Worm (Caenorhabditis elegans) whole organism, L4 larva: Measurements from ENCODE around the gene sru-20.
"Not testable (repeated sequence)": the region's sequence is repeated elsewhere in the genome, so short reads cannot be mapped to it uniquely, and the experiment has no call there.

ENCODE experiments used
- T20F7.1 ChIP-seq: fragments of 200-800 bp; sonication (Bioruptor generic); optimal IDR thresholded peaks from 2 replicates; lab custom pipeline; 2018; ENCODE audit warnings: mild to moderate bottlenecking, missing genetic modification characterization, missing compliant biosample characterization
- aha-1 ChIP-seq: fragments of 150-350 bp; peaks from one replicate; lab custom pipeline; 2014; ENCODE audit warnings: missing biosample characterization, missing genetic modification characterization
- aly-2 ChIP-seq: sonication (generic microtip); optimal IDR thresholded peaks from 2 replicates; lab custom pipeline; 2018; ENCODE audit warnings: missing biosample characterization, missing genetic modification characterization
- arid-1 ChIP-seq: fragments of 200-800 bp; sonication (Bioruptor generic); conservative IDR thresholded peaks from 2 replicates; pipeline ENCODE4 v1.3.6; 2022; ENCODE audit warnings: missing genetic modification reagents, missing genetic modification characterization, missing compliant biosample characterization
- ceh-32 ChIP-seq: sonication (generic microtip); optimal IDR thresholded peaks from 2 replicates; lab custom pipeline; 2016; ENCODE audit warnings: mild to moderate bottlenecking, missing genetic modification characterization, missing compliant biosample characterization; ENCODE audit not compliant: poor library complexity
- dmd-6 ChIP-seq: fragments of 200-800 bp; sonication (Bioruptor generic); IDR thresholded peaks from 2 replicates; pipeline ENCODE4 v1.3.6; 2022; ENCODE audit warnings: missing genetic modification reagents, missing genetic modification characterization, missing compliant biosample characterization
- dpl-1 ChIP-seq: fragments of 150-350 bp; optimal IDR thresholded peaks from 2 replicates; lab custom pipeline; 2014; ENCODE audit warnings: missing biosample characterization, missing genetic modification reagents, missing genetic modification characterization
- duxl-1 ChIP-seq: sonication (generic microtip); optimal IDR thresholded peaks from 2 replicates; lab custom pipeline; 2016; ENCODE audit warnings: mild to moderate bottlenecking, missing genetic modification characterization, moderate library complexity, missing compliant biosample characterization; ENCODE audit not compliant: poor library complexity
- egl-43 ChIP-seq: fragments of 200-800 bp; sonication (Bioruptor generic); IDR thresholded peaks from 2 replicates; pipeline ENCODE4 v1.3.6; 2022; ENCODE audit warnings: missing genetic modification reagents, missing genetic modification characterization, missing compliant biosample characterization
- hlh-11 ChIP-seq: fragments of 200-800 bp; sonication (Bioruptor generic); optimal IDR thresholded peaks from 2 replicates; lab custom pipeline; 2018; ENCODE audit warnings: mild to moderate bottlenecking, missing genetic modification characterization, missing compliant biosample characterization
- hmg-1.1 ChIP-seq: fragments of 200-800 bp; sonication (Bioruptor generic); IDR thresholded peaks from 2 replicates; pipeline ENCODE4 v1.3.6; 2022; ENCODE audit warnings: missing genetic modification reagents, missing genetic modification characterization, missing compliant biosample characterization
- lim-7 ChIP-seq: fragments of 200-800 bp; sonication (Bioruptor generic); IDR thresholded peaks from 2 replicates; pipeline ENCODE4 v1.3.6; 2022; ENCODE audit warnings: missing genetic modification characterization, missing compliant biosample characterization
- lin-1 ChIP-seq: fragments of 200-800 bp; sonication (Bioruptor generic); IDR thresholded peaks from 2 replicates; pipeline ENCODE4 v1.3.6; 2022; ENCODE audit warnings: missing genetic modification reagents, missing genetic modification characterization, missing compliant biosample characterization
- lin-29 ChIP-seq: fragments of 200-800 bp; sonication (Bioruptor generic); IDR thresholded peaks from 2 replicates; pipeline ENCODE4 v1.3.6; 2022; ENCODE audit warnings: missing genetic modification reagents, missing genetic modification characterization, missing compliant biosample characterization
- lin-39 ChIP-seq: fragments of 150-350 bp; optimal IDR thresholded peaks from 2 replicates; lab custom pipeline; 2014; ENCODE audit warnings: missing biosample characterization, missing genetic modification reagents, missing genetic modification characterization
- lir-3 ChIP-seq: sonication (generic microtip); optimal IDR thresholded peaks from 2 replicates; lab custom pipeline; 2016; ENCODE audit warnings: mild to moderate bottlenecking, missing genetic modification characterization, missing compliant biosample characterization
- lsy-2 ChIP-seq, 2 experiments: fragments of 150-350 bp in 1 of 2; sonication (generic microtip) in 1 of 2; optimal IDR thresholded peaks; 2 replicates each; lab custom pipeline; 2014 to 2017; ENCODE audit warnings: missing biosample characterization in 2 of 2, missing genetic modification characterization in 2 of 2
- mdl-1 ChIP-seq, 2 experiments: fragments of 150-350 bp in 1 of 2; sonication (generic microtip) in 1 of 2; optimal IDR thresholded peaks; 2 replicates each; lab custom pipeline; 2014 to 2017; ENCODE audit warnings: missing biosample characterization in 2 of 2, missing genetic modification characterization in 2 of 2
- mes-2 ChIP-seq: sonication (generic microtip); optimal IDR thresholded peaks from 2 replicates; lab custom pipeline; 2016; ENCODE audit warnings: missing genotype, mild to moderate bottlenecking, missing genetic modification characterization, missing compliant biosample characterization; ENCODE audit not compliant: poor library complexity, severe bottlenecking
- mxl-2 ChIP-seq: fragments of 200-800 bp; sonication (Bioruptor generic); conservative IDR thresholded peaks from 2 replicates; pipeline ENCODE4 v1.3.6; 2022; ENCODE audit warnings: missing genetic modification reagents, missing genetic modification characterization, missing compliant biosample characterization
- nhr-10 ChIP-seq: fragments of 150-350 bp; optimal IDR thresholded peaks from 2 replicates; lab custom pipeline; 2014; ENCODE audit warnings: missing biosample characterization, missing genetic modification characterization
- nhr-102 ChIP-seq: sonication (generic microtip); optimal IDR thresholded peaks from 2 replicates; lab custom pipeline; 2016; ENCODE audit warnings: mild to moderate bottlenecking, missing genetic modification characterization, moderate library complexity, missing compliant biosample characterization
- nhr-25 ChIP-seq: sonication (generic microtip); optimal IDR thresholded peaks from 2 replicates; lab custom pipeline; 2017; ENCODE audit warnings: missing genetic modification characterization, mild to moderate bottlenecking, missing compliant biosample characterization, antibody characterized with exemption, moderate library complexity, borderline replicate concordance; ENCODE audit not compliant: insufficient read depth
- nhr-48 ChIP-seq: sonication (generic microtip); optimal IDR thresholded peaks from 2 replicates; lab custom pipeline; 2016; ENCODE audit warnings: mild to moderate bottlenecking, missing genetic modification characterization, missing compliant biosample characterization
- nhr-77 ChIP-seq: fragments of 150-350 bp; optimal IDR thresholded peaks from 2 replicates; lab custom pipeline; 2014; ENCODE audit warnings: missing biosample characterization, missing genetic modification characterization
- pha-4 ChIP-seq, 2 experiments: fragments of 150-350 bp in 1 of 2; fragments of 200-800 bp in 1 of 2; sonication (Bioruptor generic) in 1 of 2; IDR thresholded peaks in 1 of 2; optimal IDR thresholded peaks in 1 of 2; 2 replicates each; pipeline versions ENCODE4 v1.3.6 to Lab custom; 2014 to 2022; ENCODE audit warnings: missing genetic modification characterization in 2 of 2, missing genetic modification reagents in 2 of 2, missing biosample characterization in 1 of 2, missing compliant biosample characterization in 1 of 2
- php-3 ChIP-seq: fragments of 200-800 bp; sonication (Bioruptor generic); IDR thresholded peaks from 2 replicates; pipeline ENCODE4 v1.3.6; 2022; ENCODE audit warnings: missing genetic modification reagents, missing genetic modification characterization, missing compliant biosample characterization
- rbr-2 ChIP-seq: sonication (generic microtip); optimal IDR thresholded peaks from 2 replicates; lab custom pipeline; 2016; ENCODE audit warnings: missing genotype, missing genetic modification characterization, missing compliant biosample characterization
- saeg-2 ChIP-seq: fragments of 200-800 bp; sonication (Bioruptor generic); IDR thresholded peaks from 2 replicates; pipeline ENCODE4 v1.3.6; 2022; ENCODE audit warnings: missing genetic modification reagents, missing genetic modification characterization, missing compliant biosample characterization
- spr-1 ChIP-seq: sonication (generic microtip); optimal IDR thresholded peaks from 2 replicates; lab custom pipeline; 2016; ENCODE audit warnings: mild to moderate bottlenecking, missing genetic modification characterization, missing compliant biosample characterization
- spr-3 ChIP-seq: fragments of 200-800 bp; sonication (Bioruptor generic); optimal IDR thresholded peaks from 2 replicates; lab custom pipeline; 2018; ENCODE audit warnings: mild to moderate bottlenecking, missing genetic modification characterization, missing compliant biosample characterization
- tra-1 ChIP-seq: fragments of 200-800 bp; sonication (Bioruptor generic); IDR thresholded peaks from 2 replicates; pipeline ENCODE4 v1.3.6; 2022; ENCODE audit warnings: missing genetic modification reagents, missing genetic modification characterization, missing compliant biosample characterization
- unc-130 ChIP-seq: sonication (generic microtip); optimal IDR thresholded peaks from 2 replicates; lab custom pipeline; 2016; ENCODE audit warnings: missing genetic modification reagents, missing genetic modification characterization, missing compliant biosample characterization
- unc-62 ChIP-seq, 3 experiments: fragments of 150-350 bp in 1 of 3; sonication (generic microtip); optimal IDR thresholded peaks in 2 of 3; peaks in 1 of 3; 1 replicate in 1 of 3; 2 replicates in 2 of 3; lab custom pipeline; 2014 to 2017; ENCODE audit warnings: missing biosample characterization in 3 of 3, missing genetic modification characterization in 3 of 3, missing genetic modification reagents in 3 of 3, missing genotype in 1 of 3
- zfp-2 ChIP-seq: sonication (generic microtip); optimal IDR thresholded peaks from 2 replicates; lab custom pipeline; 2016; ENCODE audit warnings: mild to moderate bottlenecking, missing genetic modification characterization, missing compliant biosample characterization
- zip-11 ChIP-seq: fragments of 200-800 bp; sonication (Bioruptor generic); IDR thresholded peaks from 2 replicates; pipeline ENCODE4 v1.3.6; 2022; ENCODE audit warnings: missing genetic modification characterization, missing compliant biosample characterization
- ztf-7 ChIP-seq: fragments of 150-350 bp; optimal IDR thresholded peaks from 2 replicates; lab custom pipeline; 2014; ENCODE audit warnings: missing biosample characterization, missing genetic modification characterization

Gene sru-20

ce11 chrIV:12501956-12502355, 6.7 kb downstream of the sru-20 start, which contains the start of gene sru-18:
TSS of gene sru-18 (plus strand) at chrIV:12502256.
- no peak for TF ChIP-seq spr-3
- TF ChIP-seq lin-1 (GFP tag; lab: Robert Waterston, UW): no peak
- no peak for TF ChIP-seq rbr-2 (tag; lab: Kevin White, UChicago)
- no peak for TF ChIP-seq lir-3 (tag; lab: Kevin White, UChicago)
- no peak for TF ChIP-seq lin-29 (GFP tag; lab: Robert Waterston, UW)
- TF ChIP-seq, all 104 proteins: peak for 0

- TF ChIP-seq dpl-1; dmd-6 (GFP tag; lab: Robert Waterston, UW); T20F7.1: not testable (repeated sequence)
Measured at ce11 chrIV:12505397-12505796, 10.1 kb downstream of the sru-20 start, which contains the start of gene sru-17. TSS of gene sru-17 (plus strand) at chrIV:12505697.

DNA sequence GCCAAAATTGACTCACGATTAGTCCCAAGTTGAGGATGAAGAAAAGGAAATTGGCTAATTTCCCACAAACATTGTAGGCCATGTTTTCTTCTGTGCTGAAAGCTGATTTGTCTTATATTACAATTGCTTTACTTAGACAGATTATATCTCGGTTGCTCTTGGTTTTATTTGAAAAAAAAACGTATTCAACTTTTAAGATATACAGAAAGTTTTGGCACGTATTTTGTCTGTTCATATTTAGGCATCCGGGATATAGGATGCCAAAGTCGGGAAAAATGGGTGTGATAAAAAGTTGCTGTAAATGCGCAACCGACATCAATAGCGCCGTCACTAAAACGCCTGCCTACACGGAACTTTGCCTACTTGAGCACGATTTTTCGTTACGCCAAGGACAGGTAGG, 24.9 kb downstream of the sru-20 start, which contains the start of gene tsp-4:
tsp-4 (minus strand) TSS at position 101 of the 400 bp plus-strand sequence.
- no peak for TF ChIP-seq unc-130 (GFP tag; lab: Kevin White, UChicago)
- peak in 1 of 2 experiments; percentile 16 for TF ChIP-seq unc-62 (GFP tag; optimal IDR thresholded peaks at IDR 0.05 in 1 of 2; lab: Kevin White, UChicago)
- no peak for TF ChIP-seq unc-62 (tag; optimal IDR thresholded peaks at IDR 0.05; lab: Kevin White, UChicago)
- TF ChIP-seq, all 104 proteins: peak for 1

- TF ChIP-seq lin-39 (tag; lab: Kevin White, UChicago): no peak
- TF ChIP-seq aha-1 (tag; lab: Kevin White, UChicago): peak; percentile 75
- TF ChIP-seq saeg-2 (GFP tag; lab: Robert Waterston, UW): no peak
Measured at ce11 chrIV:12522521-12522920, 27.2 kb downstream of the sru-20 start, which contains the start of gene sru-13. TSS of gene sru-13 (minus strand) at chrIV:12522621.

DNA sequence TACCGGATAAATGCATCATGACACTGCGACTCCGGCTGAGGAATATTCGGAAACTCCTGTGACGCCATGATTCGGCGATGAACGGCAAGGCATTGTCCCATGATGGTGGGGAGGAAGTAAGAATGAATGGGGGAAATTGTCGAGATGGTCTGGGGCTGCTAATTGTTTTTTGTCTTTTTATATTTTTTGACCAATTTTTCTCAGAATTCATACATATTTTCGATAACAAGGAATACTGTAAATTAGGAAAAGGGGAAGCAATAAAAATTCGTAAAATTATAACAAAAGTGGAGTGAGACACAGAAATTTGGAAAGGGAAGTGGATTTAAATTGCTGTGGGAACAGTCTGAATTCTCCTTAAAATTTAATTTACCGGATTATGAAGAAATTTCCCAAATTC, 30.1 kb downstream of the sru-20 start, which contains the start of gene eak-4:
eak-4 (minus strand) TSS at position 101 of the 400 bp plus-strand sequence.
- TF ChIP-seq nhr-25 (tag; lab: Kevin White, UChicago): no peak
- peak in 1 of 2 experiments; percentile 58 for TF ChIP-seq unc-62 (GFP tag; optimal IDR thresholded peaks at IDR 0.05 in 1 of 2; lab: Kevin White, UChicago)
- TF ChIP-seq unc-62 (tag; optimal IDR thresholded peaks at IDR 0.05; lab: Kevin White, UChicago): no peak
- TF ChIP-seq, all 104 proteins: peak for 1

DNA sequence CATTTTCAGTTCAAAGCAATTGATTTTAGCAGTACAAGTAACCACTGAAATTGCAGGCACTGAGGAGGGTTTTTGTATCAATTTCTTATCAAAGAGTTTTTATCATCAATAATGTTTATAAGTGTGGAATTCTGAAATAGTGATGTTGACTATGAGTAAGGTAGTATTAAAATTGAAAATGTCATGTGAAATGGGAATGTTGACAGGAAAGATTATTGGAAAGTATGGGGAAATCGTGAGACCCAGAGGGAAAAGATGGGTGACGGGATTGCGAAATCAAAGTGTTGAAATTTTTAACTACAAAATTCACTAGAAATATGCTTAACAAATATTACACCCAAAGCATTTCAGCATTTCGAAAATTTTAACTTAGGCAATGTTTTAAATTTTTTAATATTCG, 31.9 kb downstream of the sru-20 start, which contains the start of gene F53B2.8:
F53B2.8 (minus strand) TSS at position 180 of the 400 bp plus-strand sequence.
- TF ChIP-seq spr-1 (tag; lab: Kevin White, UChicago) (no peak), zfp-2 (tag; lab: Kevin White, UChicago) (no peak), arid-1 (GFP tag; lab: Robert Waterston, UW) (no peak), egl-43 (GFP tag; lab: Robert Waterston, UW) (no peak), aly-2 (tag; lab: Kevin White, UChicago) (no peak), pha-4 (GFP tag; IDR thresholded peaks at IDR 0.05; lab: Robert Waterston, UW) (no peak), pha-4 (tag; optimal IDR thresholded peaks at IDR 0.05; lab: Kevin White, UChicago) (no peak), nhr-77 (tag; lab: Kevin White, UChicago) (peak; percentile 56), tra-1 (no peak), unc-62 (GFP tag; optimal IDR thresholded peaks at IDR 0.05 in 1 of 2; lab: Kevin White, UChicago) (peak in 1 of 2 experiments; percentile 26), unc-62 (tag; optimal IDR thresholded peaks at IDR 0.05; lab: Kevin White, UChicago) (no peak), ceh-32 (tag; lab: Kevin White, UChicago) (no peak), mdl-1 (tag; optimal IDR thresholded peaks at IDR 0.05; lab: Kevin White, UChicago) (peak in 1 of 2 experiments; percentile 8), nhr-102 (tag; lab: Kevin White, UChicago) (peak; percentile 37), lir-3 (tag; lab: Kevin White, UChicago) (no peak), mxl-2 (GFP tag; lab: Robert Waterston, UW) (no peak), lin-1 (GFP tag; lab: Robert Waterston, UW) (peak; percentile 48; the same call in 1 of the 2 replicates), ztf-7 (tag; lab: Kevin White, UChicago) (peak; percentile 53), lsy-2 (tag; optimal IDR thresholded peaks at IDR 0.05; lab: Kevin White, UChicago) (peak; percentile 17 to 37), duxl-1 (no peak), hlh-11 (peak; percentile 75), hmg-1.1 (no peak), rbr-2 (tag; lab: Kevin White, UChicago) (no peak), lim-7 (GFP tag; lab: Robert Waterston, UW) (no peak), nhr-48 (tag; lab: Kevin White, UChicago) (peak; percentile 23), php-3 (0 out of 2 replicates have a peak, but pooled peaks have one; percentile 38), nhr-10 (tag; lab: Kevin White, UChicago) (no peak), mes-2 (tag; lab: Kevin White, UChicago) (peak; percentile 52), zip-11 (GFP tag; lab: Robert Waterston, UW) (no peak)
